Fruit fly (Drosophila melanogaster) whole organism, embryonic: ENCODE results near the gene Sar1.

Experiments used
- Aef1 ChIP-seq: fragments of 200-800 bp; sonication (Bioruptor generic); IDR thresholded peaks from 3 replicates; pipeline ENCODE4 v1.3.6; 2022; ENCODE audit warnings: missing biosample characterization, missing genetic modification characterization
- CG10431 ChIP-seq: fragments of 200-800 bp; sonication (Bioruptor generic); optimal IDR thresholded peaks from 3 replicates; lab custom pipeline; 2018; ENCODE audit warnings: missing biosample characterization, mild to moderate bottlenecking, missing genetic modification characterization
- CG10565 ChIP-seq: fragments of 200-800 bp; sonication (Bioruptor generic); optimal IDR thresholded peaks from 3 replicates; lab custom pipeline; 2016; ENCODE audit warnings: missing biosample characterization, mild to moderate bottlenecking, missing genetic modification characterization
- CG12071 ChIP-seq: fragments of 200-800 bp; sonication (Bioruptor generic); optimal IDR thresholded peaks from 3 replicates; lab custom pipeline; 2018; ENCODE audit warnings: missing biosample characterization, mild to moderate bottlenecking, missing genetic modification characterization
- CG12299 ChIP-seq: fragments of 200-800 bp; sonication (Bioruptor generic); optimal IDR thresholded peaks from 2 replicates; lab custom pipeline; 2018; ENCODE audit warnings: missing biosample characterization, mild to moderate bottlenecking, missing genetic modification characterization
- CG12769 ChIP-seq: fragments of 200-800 bp; sonication (Bioruptor generic); optimal IDR thresholded peaks from 2 replicates; lab custom pipeline; 2019; ENCODE audit warnings: missing biosample characterization, mild to moderate bottlenecking, missing genetic modification characterization, moderate library complexity
- CG12942 ChIP-seq: fragments of 200-800 bp; sonication (Bioruptor generic); optimal IDR thresholded peaks from 3 replicates; lab custom pipeline; 2016; ENCODE audit warnings: missing biosample characterization, missing genetic modification characterization
- CG13123 ChIP-seq: fragments of 200-800 bp; sonication (Bioruptor generic); optimal IDR thresholded peaks from 2 replicates; lab custom pipeline; 2016; ENCODE audit warnings: missing biosample characterization, missing genetic modification characterization
- CG13287 ChIP-seq: fragments of 200-800 bp; sonication (Bioruptor generic); IDR thresholded peaks from 2 replicates; pipeline ENCODE4 v1.3.6; 2022; ENCODE audit warnings: missing biosample characterization, missing genetic modification characterization; ENCODE audit not compliant: partially characterized antibody
- CG14441 ChIP-seq: fragments of 200-800 bp; sonication (Bioruptor generic); IDR thresholded peaks from 2 replicates; pipeline ENCODE4 v1.3.6; 2022; ENCODE audit warnings: missing biosample characterization, missing genetic modification characterization
- CG14860 ChIP-seq: fragments of 200-800 bp; sonication (Bioruptor generic); IDR thresholded peaks from 3 replicates; pipeline ENCODE4 v1.3.6; 2022; ENCODE audit warnings: missing biosample characterization, missing genetic modification characterization; ENCODE audit not compliant: partially characterized antibody
- CG15514 ChIP-seq: fragments of 200-800 bp; sonication (Bioruptor generic); optimal IDR thresholded peaks from 3 replicates; lab custom pipeline; 2017; ENCODE audit warnings: missing biosample characterization, missing genetic modification characterization, mild to moderate bottlenecking, moderate library complexity, missing genetic modification reagents
- CG15601 ChIP-seq: fragments of 200-800 bp; sonication (Bioruptor generic); optimal IDR thresholded peaks from 3 replicates; lab custom pipeline; 2019; ENCODE audit warnings: missing biosample characterization, mild to moderate bottlenecking, missing genetic modification characterization, moderate library complexity
- CG15696 ChIP-seq: fragments of 200-800 bp; sonication (Bioruptor generic); optimal IDR thresholded peaks from 2 replicates; lab custom pipeline; 2019; ENCODE audit warnings: missing biosample characterization, mild to moderate bottlenecking, missing genetic modification characterization, moderate library complexity
- CG17186 ChIP-seq: fragments of 200-800 bp; sonication (Bioruptor generic); optimal IDR thresholded peaks from 3 replicates; lab custom pipeline; 2017; ENCODE audit warnings: missing biosample characterization, missing genetic modification reagents, missing genetic modification characterization
- CG31224 ChIP-seq: fragments of 200-800 bp; sonication (Bioruptor generic); IDR thresholded peaks from 2 replicates; pipeline ENCODE4 v1.3.6; 2022; ENCODE audit warnings: missing biosample characterization, missing genetic modification characterization
- CG33213 ChIP-seq: fragments of 200-800 bp; sonication (Bioruptor generic); optimal IDR thresholded peaks from 3 replicates; lab custom pipeline; 2016; ENCODE audit warnings: missing biosample characterization, missing genetic modification characterization
- CG34224 ChIP-seq: fragments of 200-800 bp; sonication (Bioruptor generic); IDR thresholded peaks from 3 replicates; pipeline ENCODE4 v1.3.6; 2022; ENCODE audit warnings: missing biosample characterization, missing genetic modification characterization; ENCODE audit not compliant: partially characterized antibody
- CG34422 ChIP-seq: fragments of 200-800 bp; sonication (Bioruptor generic); IDR thresholded peaks from 3 replicates; pipeline ENCODE4 v1.3.6; 2022; ENCODE audit warnings: missing biosample characterization, missing genetic modification characterization
- CG4328 ChIP-seq: fragments of 200-800 bp; sonication (Bioruptor generic); optimal IDR thresholded peaks from 3 replicates; lab custom pipeline; 2017; ENCODE audit warnings: missing biosample characterization, missing genetic modification reagents, missing genetic modification characterization
- CG7556 ChIP-seq: fragments of 200-800 bp; sonication (Bioruptor generic); optimal IDR thresholded peaks from 2 replicates; lab custom pipeline; 2017; ENCODE audit warnings: missing biosample characterization, mild to moderate bottlenecking, missing genetic modification characterization
- CG8290 ChIP-seq, 3 experiments: fragments of 200-800 bp; sonication (Bioruptor generic); optimal IDR thresholded peaks; 2 replicates each; lab custom pipeline; 2016 to 2019; ENCODE audit warnings: missing biosample characterization in 3 of 3, missing genetic modification characterization in 3 of 3, mild to moderate bottlenecking in 2 of 3, moderate library complexity in 1 of 3
- Dbx ChIP-seq: fragments of 200-800 bp; sonication (Bioruptor generic); IDR thresholded peaks from 3 replicates; pipeline ENCODE4 v1.3.6; 2022; ENCODE audit warnings: missing biosample characterization, missing genetic modification characterization
- HHEX ChIP-seq: fragments of 200-800 bp; sonication (Bioruptor generic); optimal IDR thresholded peaks from 3 replicates; lab custom pipeline; 2017; ENCODE audit warnings: missing biosample characterization, mild to moderate bottlenecking, missing genetic modification characterization, missing genetic modification reagents
- HLH4C ChIP-seq: fragments of 200-800 bp; sonication (Bioruptor generic); IDR thresholded peaks from 3 replicates; pipeline ENCODE4 v1.3.6; 2022; ENCODE audit warnings: missing biosample characterization, missing genetic modification characterization; ENCODE audit not compliant: partially characterized antibody
- Meics ChIP-seq: fragments of 200-800 bp; sonication (Bioruptor generic); optimal IDR thresholded peaks from 2 replicates; lab custom pipeline; 2017; ENCODE audit warnings: missing biosample characterization, mild to moderate bottlenecking, missing genetic modification characterization
- NC2α ChIP-seq: fragments of 200-800 bp; sonication (Bioruptor generic); optimal IDR thresholded peaks from 2 replicates; lab custom pipeline; 2016; ENCODE audit warnings: missing biosample characterization, missing genetic modification characterization
- Oaz ChIP-seq: fragments of 200-800 bp; sonication (Bioruptor generic); IDR thresholded peaks from 2 replicates; pipeline ENCODE4 v1.3.6; 2022; ENCODE audit warnings: missing biosample characterization, missing genetic modification characterization
- Side ChIP-seq: fragments of 200-800 bp; sonication (Bioruptor generic); optimal IDR thresholded peaks from 2 replicates; lab custom pipeline; 2016; ENCODE audit warnings: missing biosample characterization, missing genetic modification characterization
- Sin3A ChIP-seq: fragments of >200 bp; optimal IDR thresholded peaks from 2 replicates; lab custom pipeline; 2018
- Tbp ChIP-seq: fragments of >200 bp; optimal IDR thresholded peaks from 2 replicates; lab custom pipeline; 2018; ENCODE audit warnings: missing biosample characterization, missing genetic modification characterization
- Xbp1 ChIP-seq: fragments of 200-800 bp; sonication (Bioruptor generic); optimal IDR thresholded peaks from 3 replicates; lab custom pipeline; 2016; ENCODE audit warnings: missing biosample characterization, mild to moderate bottlenecking, missing genetic modification characterization
- cas ChIP-seq: fragments of 200-800 bp; sonication (Bioruptor generic); IDR thresholded peaks from 2 replicates; pipeline ENCODE4 v1.3.6; 2022; ENCODE audit warnings: missing biosample characterization, missing genetic modification characterization
- cwo ChIP-seq: fragments of 200-800 bp; sonication (Bioruptor generic); optimal IDR thresholded peaks from 3 replicates; lab custom pipeline; 2017; ENCODE audit warnings: missing biosample characterization, missing genetic modification characterization, mild to moderate bottlenecking, moderate library complexity, missing genetic modification reagents
- dm ChIP-seq: fragments of 200-800 bp; sonication (Bioruptor generic); optimal IDR thresholded peaks from 3 replicates; lab custom pipeline; 2016; ENCODE audit warnings: missing biosample characterization, missing genetic modification characterization
- fd64A ChIP-seq: fragments of 200-800 bp; sonication (Bioruptor generic); optimal IDR thresholded peaks from 3 replicates; lab custom pipeline; 2018; ENCODE audit warnings: missing biosample characterization, mild to moderate bottlenecking, missing genetic modification characterization
- gro ChIP-seq: fragments of 200-800 bp; sonication (Bioruptor generic); optimal IDR thresholded peaks from 2 replicates; lab custom pipeline; 2016; ENCODE audit warnings: missing biosample characterization, missing genetic modification characterization
- mld ChIP-seq: fragments of 200-800 bp; sonication (Bioruptor generic); IDR thresholded peaks from 3 replicates; pipeline ENCODE4 v1.3.6; 2022; ENCODE audit warnings: missing biosample characterization, missing genetic modification characterization; ENCODE audit not compliant: partially characterized antibody
- nerfin-1 ChIP-seq: fragments of 200-800 bp; sonication (Bioruptor generic); optimal IDR thresholded peaks from 3 replicates; lab custom pipeline; 2019; ENCODE audit warnings: missing biosample characterization, mild to moderate bottlenecking, missing genetic modification characterization, moderate library complexity
- nmo ChIP-seq: fragments of 200-800 bp; sonication (Bioruptor generic); optimal IDR thresholded peaks from 2 replicates; lab custom pipeline; 2018; ENCODE audit warnings: missing biosample characterization, mild to moderate bottlenecking, missing genetic modification characterization, moderate library complexity
- onecut ChIP-seq: fragments of 200-800 bp; sonication (Bioruptor generic); IDR thresholded peaks from 2 replicates; pipeline ENCODE4 v1.3.6; 2022; ENCODE audit warnings: missing biosample characterization, missing genetic modification characterization
- org-1 ChIP-seq: fragments of 200-800 bp; sonication (Bioruptor generic); optimal IDR thresholded peaks from 2 replicates; lab custom pipeline; 2017; ENCODE audit warnings: missing biosample characterization, missing genetic modification characterization
- pan ChIP-seq, 4 experiments: fragments of >200 bp in 3 of 4; fragments of 200-800 bp in 1 of 4; sonication (Bioruptor generic) in 1 of 4; optimal IDR thresholded peaks in 3 of 4; IDR thresholded peaks in 1 of 4; 2 replicates each; pipeline versions ENCODE4 v1.3.6 to Lab custom; 2017 to 2022; ENCODE audit warnings: missing biosample characterization in 2 of 4, missing genetic modification characterization in 2 of 4, mixed read lengths in 1 of 4
- pita ChIP-seq: fragments of 200-800 bp; sonication (Bioruptor generic); optimal IDR thresholded peaks from 2 replicates; lab custom pipeline; 2017; ENCODE audit warnings: missing biosample characterization, mild to moderate bottlenecking, missing genetic modification characterization
- twi ChIP-seq: fragments of 200-800 bp; optimal IDR thresholded peaks from 2 replicates; lab custom pipeline; 2019; ENCODE audit warnings: missing biosample characterization, mild to moderate bottlenecking, missing genetic modification characterization, moderate library complexity
- vfl ChIP-seq: fragments of 200-800 bp; sonication (Bioruptor generic); optimal IDR thresholded peaks from 2 replicates; lab custom pipeline; 2016; ENCODE audit warnings: missing biosample characterization, missing genetic modification characterization
- vvl ChIP-seq: fragments of 200-800 bp; sonication (Bioruptor generic); IDR thresholded peaks from 2 replicates; pipeline ENCODE4 v1.3.6; 2022; ENCODE audit warnings: missing biosample characterization, missing genetic modification characterization
- wdn ChIP-seq: fragments of 200-800 bp; sonication (Bioruptor generic); IDR thresholded peaks from 2 replicates; pipeline ENCODE4 v1.3.6; 2022; ENCODE audit warnings: missing biosample characterization, missing genetic modification characterization
- zen2 ChIP-seq: fragments of 200-800 bp; sonication (Bioruptor generic); IDR thresholded peaks from 3 replicates; pipeline ENCODE4 v1.3.6; 2022; ENCODE audit warnings: missing biosample characterization, missing genetic modification characterization; ENCODE audit not compliant: partially characterized antibody

Sar1 gene

dm6 chr3R:22368777-22369214, 12.3 kb downstream of the Sar1 start (continued):
- TF ChIP-seq CG31224 (GFP tag; lab: Robert Waterston, UW), result peak; percentile 59
- TF ChIP-seq vfl, result no peak
- peak; percentile 72 for TF ChIP-seq wdn (GFP tag; lab: Robert Waterston, UW)
- no peak for TF ChIP-seq CG12769 (tag; lab: Kevin White, UChicago)
- TF ChIP-seq Aef1, result peak; percentile 84
- TF ChIP-seq Xbp1 (GFP tag; lab: Kevin White, UChicago), result peak; percentile 56
- TF ChIP-seq Meics (GFP tag; lab: Kevin White, UChicago), result peak; percentile 77
- no peak for TF ChIP-seq nerfin-1 (tag; lab: Kevin White, UChicago)
- TF ChIP-seq gro (GFP tag; lab: Kevin White, UChicago), result no peak
- TF ChIP-seq HLH4C (GFP tag; lab: Robert Waterston, UW), result no peak
- TF ChIP-seq Tbp (GFP tag; lab: Kevin White, UChicago), result no peak
- peak in 1 of 2 experiments; percentile 31 for TF ChIP-seq pan (optimal IDR thresholded peaks at IDR 0.05; lab: Kevin White, UChicago)
- peak in 1 of 2 experiments; percentile 82 for TF ChIP-seq pan (GFP tag; optimal IDR thresholded peaks at IDR 0.05 in 1 of 2, IDR thresholded peaks at IDR 0.05 in 1 of 2)
- no peak for TF ChIP-seq CG8290 (GFP tag; optimal IDR thresholded peaks at IDR 0.05; lab: Kevin White, UChicago)
- no peak for TF ChIP-seq CG8290 (tag; optimal IDR thresholded peaks at IDR 0.05; lab: Kevin White, UChicago)
- TF ChIP-seq CG34224, result no peak
- TF ChIP-seq CG4328, result peak; percentile 46
- TF ChIP-seq nmo (GFP tag; lab: Kevin White, UChicago), result peak; percentile 64
- TF ChIP-seq CG10565 (GFP tag; lab: Kevin White, UChicago), result no peak
- TF ChIP-seq CG15514 (GFP tag; lab: Kevin White, UChicago), result peak; percentile 48
- TF ChIP-seq org-1 (GFP tag; lab: Kevin White, UChicago), result peak; percentile 61
- no peak for TF ChIP-seq Sin3A (lab: Kevin White, UChicago)
- TF ChIP-seq CG14441 (GFP tag; lab: Robert Waterston, UW), result peak; percentile 78
- TF ChIP-seq dm (GFP tag; lab: Kevin White, UChicago), result no peak
- TF ChIP-seq fd64A (GFP tag; lab: Kevin White, UChicago), result no peak
- TF ChIP-seq zen2 (GFP tag; lab: Robert Waterston, UW), result no peak
- TF ChIP-seq CG13287 (GFP tag; lab: Robert Waterston, UW), result no peak
- TF ChIP-seq Dbx, result peak; percentile 82
- TF ChIP-seq Side (GFP tag; lab: Kevin White, UChicago), result no peak
- peak; percentile 26 for TF ChIP-seq CG12942
- peak; percentile 72 for TF ChIP-seq vvl (GFP tag; lab: Robert Waterston, UW)
- TF ChIP-seq CG12071 (GFP tag; lab: Kevin White, UChicago), result peak; percentile 6
- no peak for TF ChIP-seq CG10431
- TF ChIP-seq HHEX (GFP tag; lab: Kevin White, UChicago), result peak; percentile 49
- no peak for TF ChIP-seq mld (GFP tag; lab: Robert Waterston, UW)
- TF ChIP-seq Oaz, result 0 out of 2 replicates have a peak, but pooled peaks have one; percentile 60
- no peak for TF ChIP-seq NC2α (GFP tag; lab: Kevin White, UChicago)
- TF ChIP-seq cwo (GFP tag; lab: Kevin White, UChicago), result peak; percentile 55
- peak; percentile 29 for TF ChIP-seq CG15696 (tag; lab: Kevin White, UChicago)
- TF ChIP-seq CG34422, result peak; percentile 68
- TF ChIP-seq CG17186 (GFP tag; lab: Kevin White, UChicago), result no peak
- TF ChIP-seq CG14860 (GFP tag; lab: Robert Waterston, UW), result no peak
- no peak for TF ChIP-seq twi (tag; lab: Kevin White, UChicago)
- no peak for TF ChIP-seq CG13123 (GFP tag; lab: Kevin White, UChicago)
- TF ChIP-seq cas (GFP tag; lab: Robert Waterston, UW), result 0 out of 2 replicates have a peak, but pooled peaks have one; percentile 40
- TF ChIP-seq pita (GFP tag; lab: Kevin White, UChicago), result no peak
- TF ChIP-seq CG7556, result peak; percentile 80
- TF ChIP-seq CG33213, result no peak
- peak; percentile 38; the same call in 1 of the 2 replicates for TF ChIP-seq onecut
- no peak for TF ChIP-seq CG15601 (tag; lab: Kevin White, UChicago)
- peak; percentile 31 for TF ChIP-seq CG12299 (tag; lab: Kevin White, UChicago)
